Worm (Caenorhabditis elegans) whole organism, L1 larva: Measurements from ENCODE around the gene nlp-63.

Experiments used
- ceh-82 ChIP-seq, 3 experiments: fragments of 150-350 bp in 1 of 3; sonication (generic microtip) in 2 of 3; optimal IDR thresholded peaks; 2 replicates each; lab custom pipeline; 2014 to 2017; ENCODE audit warnings: missing biosample characterization in 3 of 3, missing genetic modification characterization in 3 of 3
- egl-27 ChIP-seq, 2 experiments: fragments of 150-350 bp in 1 of 2; sonication (generic microtip); optimal IDR thresholded peaks; 3 replicates each; lab custom pipeline; 2017 to 2018; ENCODE audit warnings: missing biosample characterization in 2 of 2, missing genetic modification characterization in 2 of 2, missing genetic modification reagents in 2 of 2
- fos-1 ChIP-seq: fragments of 150-350 bp; optimal IDR thresholded peaks from 2 replicates; lab custom pipeline; 2014; ENCODE audit warnings: missing biosample characterization, missing genetic modification characterization
- lir-3 ChIP-seq: sonication (generic microtip); optimal IDR thresholded peaks from 2 replicates; lab custom pipeline; 2016; ENCODE audit warnings: mild to moderate bottlenecking, missing genetic modification characterization, moderate library complexity, missing compliant biosample characterization; ENCODE audit not compliant: poor library complexity
- lsy-2 ChIP-seq, 2 experiments: fragments of 150-350 bp; optimal IDR thresholded peaks; 2 replicates each; lab custom pipeline; 2014; ENCODE audit warnings: missing biosample characterization in 2 of 2, missing genetic modification characterization in 2 of 2
- nhr-12 ChIP-seq: sonication (generic microtip); optimal IDR thresholded peaks from 2 replicates; lab custom pipeline; 2017; ENCODE audit warnings: missing biosample characterization, missing genetic modification characterization
- nhr-20 ChIP-seq: sonication (generic microtip); optimal IDR thresholded peaks from 2 replicates; lab custom pipeline; 2016; ENCODE audit warnings: mild to moderate bottlenecking, missing genetic modification characterization, missing compliant biosample characterization
- nhr-77 ChIP-seq: fragments of 150-350 bp; optimal IDR thresholded peaks from 2 replicates; lab custom pipeline; 2014; ENCODE audit warnings: missing biosample characterization, missing genetic modification characterization
- pqm-1 ChIP-seq: sonication (generic microtip); optimal IDR thresholded peaks from 3 replicates; lab custom pipeline; 2017; ENCODE audit warnings: missing biosample characterization, missing genetic modification characterization
- tbx-2 ChIP-seq: sonication (generic microtip); optimal IDR thresholded peaks from 2 replicates; lab custom pipeline; 2016; ENCODE audit warnings: missing genetic modification characterization, missing compliant biosample characterization
- unc-62 ChIP-seq: fragments of 150-350 bp; optimal IDR thresholded peaks from 2 replicates; lab custom pipeline; 2014; ENCODE audit warnings: missing biosample characterization, missing genetic modification reagents, missing genetic modification characterization
- zag-1 ChIP-seq: fragments of 150-350 bp; optimal IDR thresholded peaks from 2 replicates; lab custom pipeline; 2014; ENCODE audit warnings: missing biosample characterization, missing genetic modification characterization

DNA sequence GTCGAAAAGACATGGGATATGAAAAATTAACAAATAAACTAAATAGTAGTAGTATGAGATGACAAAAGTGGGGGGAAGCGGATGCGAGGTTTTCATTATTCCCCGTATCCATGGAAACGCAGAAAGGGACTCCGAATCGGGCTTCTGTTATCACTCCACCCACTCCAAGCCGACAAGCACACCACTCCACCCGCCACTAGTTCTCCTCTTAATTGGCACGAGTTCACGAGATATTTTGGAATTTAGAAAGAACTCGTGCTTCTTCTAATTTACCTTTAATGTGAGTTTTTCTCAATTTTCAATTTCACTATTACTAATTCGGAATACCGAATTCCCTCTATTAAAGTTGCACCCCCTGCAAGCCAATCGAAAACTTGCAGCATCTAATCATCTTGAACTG is 11.2 kb downstream of the nlp-63 start:
- TF ChIP-seq nhr-77 (tag; lab: Kevin White, UChicago) (no peak), lir-3 (tag; lab: Kevin White, UChicago) (no peak), unc-62 (GFP tag; lab: Kevin White, UChicago) (no peak), fos-1 (tag; lab: Kevin White, UChicago) (no peak), ceh-82 (tag; optimal IDR thresholded peaks at IDR 0.05; lab: Kevin White, UChicago) (no peak), pqm-1 (no peak), egl-27 (tag; optimal IDR thresholded peaks at IDR 0.05; lab: Kevin White, UChicago) (no peak), nhr-20 (tag; lab: Kevin White, UChicago) (no peak), zag-1 (tag; lab: Kevin White, UChicago) (no peak), tbx-2 (tag; lab: Kevin White, UChicago) (no peak), lsy-2 (tag; optimal IDR thresholded peaks at IDR 0.05; lab: Kevin White, UChicago) (no peak), nhr-12 (tag; lab: Kevin White, UChicago) (no peak)
